Fruit fly (Drosophila melanogaster): ENCODE results near the gene CG45067.
A peak's percentile ranks its signal among the peaks of the same experiment; 100 is the strongest.

CG45067 gene

DNA sequence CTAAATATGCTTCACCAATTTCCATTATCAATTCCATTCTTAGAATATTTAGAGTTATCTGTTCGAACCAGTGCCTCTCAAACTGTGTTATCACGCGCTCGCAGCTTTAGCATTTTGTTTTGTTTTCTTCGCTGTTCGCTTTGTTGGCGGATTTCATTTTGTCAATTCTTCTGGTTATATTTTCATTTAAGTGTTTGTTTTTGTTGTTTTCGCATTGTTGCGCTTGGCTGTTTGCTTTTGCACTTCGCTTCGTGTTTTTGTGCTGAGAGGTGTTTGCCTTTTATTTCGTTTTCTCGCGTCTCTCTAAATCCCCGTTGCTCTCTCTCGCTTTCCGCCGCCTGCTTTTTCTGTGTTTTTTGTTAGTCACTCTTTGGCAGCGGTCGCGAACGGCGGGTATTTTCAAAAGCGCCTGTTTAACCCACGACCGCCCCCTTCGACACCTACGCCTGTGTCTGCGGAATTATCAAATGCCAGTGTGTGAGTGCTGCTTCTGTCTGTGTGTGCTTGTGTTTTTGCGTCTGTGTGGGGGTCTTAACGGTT, 36.6 kb downstream of the CG45067 start (continued):
- TF ChIP-seq ato (GFP tag; IDR thresholded peaks at IDR 0.05; ENCODE audit: partially characterized antibody) (peak; percentile 10; the same call in 1 of the 2 replicates), Eip74EF (GFP tag; optimal IDR thresholded peaks at IDR 0.05) (peak in 1 of 2 experiments; percentile 44), cwo (GFP tag; optimal IDR thresholded peaks at IDR 0.05) (peak; percentile 72), vvl (GFP tag; IDR thresholded peaks at IDR 0.05) (peak; percentile 75), CG13624 (GFP tag; optimal IDR thresholded peaks at IDR 0.05) (peak; percentile 23), nom (GFP tag; optimal IDR thresholded peaks at IDR 0.05) (peak; percentile 55), org-1 (GFP tag; optimal IDR thresholded peaks at IDR 0.05) (peak; percentile 39), cg (GFP tag; optimal IDR thresholded peaks at IDR 0.05) (peak; percentile 88), HLH4C (GFP tag; IDR thresholded peaks at IDR 0.05; ENCODE audit: partially characterized antibody) (0 out of 3 replicates have a peak, but pooled peaks have one; percentile 21), CG10366 (GFP tag; IDR thresholded peaks at IDR 0.05) (0 out of 2 replicates have a peak, but pooled peaks have one; percentile 27), CG7357 (GFP tag; IDR thresholded peaks at IDR 0.05) (no peak), CG17829 (tag; optimal IDR thresholded peaks at IDR 0.05) (no peak), CG14441 (GFP tag; IDR thresholded peaks at IDR 0.05) (no peak), CG3847 (GFP tag; IDR thresholded peaks at IDR 0.05) (peak; percentile 28; the same call in 1 of the 2 replicates), CG7372 (GFP tag; IDR thresholded peaks at IDR 0.05) (no peak), kni (GFP tag; optimal IDR thresholded peaks at IDR 0.05) (peak; percentile 37), CG13424 (tag; optimal IDR thresholded peaks at IDR 0.05) (no peak), NK7.1 (GFP tag; optimal IDR thresholded peaks at IDR 0.05) (no peak), Atf-2 (GFP tag; optimal IDR thresholded peaks at IDR 0.05) (no peak), pfk (GFP tag; optimal IDR thresholded peaks at IDR 0.05) (peak; percentile 32), ash1 (GFP tag; optimal IDR thresholded peaks at IDR 0.05) (peak; percentile 17), Atf3 (GFP tag; optimal IDR thresholded peaks at IDR 0.05) (no peak), Dek (tag; optimal IDR thresholded peaks at IDR 0.05) (peak; percentile 45), NFAT (GFP tag; IDR thresholded peaks at IDR 0.05) (peak; percentile 71), CG4707 (GFP tag; optimal IDR thresholded peaks at IDR 0.05) (no peak), CG12744 (GFP tag; optimal IDR thresholded peaks at IDR 0.05) (peak; percentile 4), CG34224 (GFP tag; IDR thresholded peaks at IDR 0.05; ENCODE audit: partially characterized antibody) (peak; percentile 47; the same call in 2 of the 3 replicates), CG2712 (tag; optimal IDR thresholded peaks at IDR 0.05) (peak; percentile 17), al (GFP tag; IDR thresholded peaks at IDR 0.05) (peak; percentile 20; the same call in 1 of the 2 replicates), CG34422 (GFP tag; IDR thresholded peaks at IDR 0.05) (peak; percentile 40; the same call in 1 of the 3 replicates), mam (GFP tag; optimal IDR thresholded peaks at IDR 0.05) (peak; percentile 16), rib (GFP tag; IDR thresholded peaks at IDR 0.05) (peak; percentile 74; the same call in 1 of the 2 replicates), CG31365 (tag; optimal IDR thresholded peaks at IDR 0.05) (peak; percentile 58), Rfx (GFP tag; IDR thresholded peaks at IDR 0.05) (peak; percentile 77), her (GFP tag; optimal IDR thresholded peaks at IDR 0.05) (peak; percentile 71), E2f1 (GFP tag; IDR thresholded peaks at IDR 0.05) (no peak), ems (GFP tag; optimal IDR thresholded peaks at IDR 0.05) (peak; percentile 22), ATbp (GFP tag; optimal IDR thresholded peaks at IDR 0.05) (peak; percentile 64), CG14050 (GFP tag; IDR thresholded peaks at IDR 0.05) (no peak), CG4328 (GFP tag; optimal IDR thresholded peaks at IDR 0.05) (peak; percentile 10), CG7745 (tag; optimal IDR thresholded peaks at IDR 0.05) (no peak), psq (GFP tag; optimal IDR thresholded peaks at IDR 0.05) (peak; percentile 63), kay (GFP tag; optimal IDR thresholded peaks at IDR 0.05) (peak; percentile 45), Drgx (GFP tag; IDR thresholded peaks at IDR 0.05) (peak; percentile 62), tgo (GFP tag; IDR thresholded peaks at IDR 0.05) (no peak), CG9876 (GFP tag; optimal IDR thresholded peaks at IDR 0.05) (peak; percentile 0), CG14860 (GFP tag; IDR thresholded peaks at IDR 0.05; ENCODE audit: partially characterized antibody) (0 out of 3 replicates have a peak, but pooled peaks have one; percentile 15), sim (GFP tag; IDR thresholded peaks at IDR 0.05) (0 out of 2 replicates have a peak, but pooled peaks have one; percentile 21), toy (GFP tag; IDR thresholded peaks at IDR 0.05) (no peak), bab2 (GFP tag; optimal IDR thresholded peaks at IDR 0.05) (peak; percentile 36)

All from whole organism, embryonic.